Worm (Caenorhabditis elegans) whole organism, L2 larva: ENCODE data around the gene best-5.

ENCODE experiments used
- aly-2 ChIP-seq: fragments of 150-350 bp; optimal IDR thresholded peaks from 2 replicates; lab custom pipeline; 2014; ENCODE audit warnings: missing biosample characterization, missing genetic modification characterization
- dmd-4 ChIP-seq: sonication (generic microtip); optimal IDR thresholded peaks from 2 replicates; lab custom pipeline; 2017; ENCODE audit warnings: missing biosample characterization, missing genetic modification characterization
- elt-3 ChIP-seq: sonication (generic microtip); optimal IDR thresholded peaks from 2 replicates; lab custom pipeline; 2017; ENCODE audit warnings: missing biosample characterization, missing genetic modification characterization
- fos-1 ChIP-seq: fragments of 150-350 bp; optimal IDR thresholded peaks from 2 replicates; lab custom pipeline; 2014; ENCODE audit warnings: missing biosample characterization, missing genetic modification characterization
- mbf-1 ChIP-seq: sonication (generic microtip); optimal IDR thresholded peaks from 2 replicates; lab custom pipeline; 2017; ENCODE audit warnings: missing biosample characterization, missing genetic modification characterization
- ztf-11 ChIP-seq: sonication (generic microtip); optimal IDR thresholded peaks from 2 replicates; lab custom pipeline; 2017; ENCODE audit warnings: missing biosample characterization, missing genetic modification characterization

DNA sequence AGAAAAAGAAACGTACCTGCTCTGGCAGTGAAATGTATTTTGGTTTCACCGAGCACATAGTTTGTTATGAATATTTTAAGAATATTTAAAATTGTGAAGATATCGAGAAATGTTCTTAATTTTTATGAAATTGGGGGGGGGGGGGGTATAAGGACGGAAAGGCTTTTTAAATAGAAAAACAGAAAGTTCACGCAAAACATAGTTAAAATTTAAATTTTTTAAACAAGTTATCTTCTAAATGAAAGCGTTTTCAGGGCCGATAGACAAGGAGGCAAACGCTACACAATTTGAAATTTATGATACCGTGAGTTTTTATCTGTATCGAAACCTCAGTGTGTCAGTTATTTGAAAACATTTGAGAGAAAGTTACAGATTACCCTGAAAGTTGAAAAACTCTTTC, 34.3 kb downstream of the best-5 start, which contains the start of gene C15H7.4:
- no peak for TF ChIP-seq aly-2 (tag; lab: Kevin White, UChicago)
- no peak for TF ChIP-seq elt-3 (tag; lab: Kevin White, UChicago)
- TF ChIP-seq mbf-1 (tag; lab: Kevin White, UChicago): no peak
- no peak for TF ChIP-seq ztf-11 (tag; lab: Kevin White, UChicago)
- no peak for TF ChIP-seq dmd-4 (tag; lab: Kevin White, UChicago)
- no peak for TF ChIP-seq fos-1
